Worm (Caenorhabditis elegans): ENCODE results near the gene unc-45.

ce11 chrIII:488464-488863, 2.9 kb upstream of the unc-45 start, which contains the start of gene F30H5.5:
- no peak for TF ChIP-seq F49E8.2 (tag; optimal IDR thresholded peaks at IDR 0.05; ENCODE audit: insufficient read depth)
- TF ChIP-seq unc-62 (GFP tag; optimal IDR thresholded peaks at IDR 0.05), result no peak
- TF ChIP-seq F52B5.7 (tag; optimal IDR thresholded peaks at IDR 0.05), result no peak
- no peak for TF ChIP-seq athp-1 (tag; optimal IDR thresholded peaks at IDR 0.05)
- TF ChIP-seq pha-4 (tag; optimal IDR thresholded peaks at IDR 0.05), result no peak
- TF ChIP-seq K12H6.12 (tag; optimal IDR thresholded peaks at IDR 0.05), result no peak
- TF ChIP-seq egrh-3 (GFP tag; IDR thresholded peaks at IDR 0.05), result no peak
- no peak for TF ChIP-seq B0019.2 (GFP tag; conservative IDR thresholded peaks at IDR 0.05)
- no peak for TF ChIP-seq ceh-58 (GFP tag; IDR thresholded peaks at IDR 0.05)
- no peak for TF ChIP-seq ztf-26 (tag; optimal IDR thresholded peaks at IDR 0.05)
